Worm (Caenorhabditis elegans) whole organism, L4 larva: ENCODE data around the gene Y57G11C.1130.
A peak's percentile ranks its signal among the peaks of the same experiment; 100 is the strongest.

Experiments used
- F37D6.2 ChIP-seq: sonication (generic microtip); optimal IDR thresholded peaks from 2 replicates; lab custom pipeline; 2016; ENCODE audit warnings: mild to moderate bottlenecking, missing genetic modification characterization, missing compliant biosample characterization
- R02D3.7 ChIP-seq: fragments of 150-350 bp; sonication (generic microtip); optimal IDR thresholded peaks from 3 replicates; lab custom pipeline; 2014; ENCODE audit warnings: missing biosample characterization, missing genetic modification characterization
- Y48G9A.11 ChIP-seq: fragments of 200-800 bp; sonication (Bioruptor generic); IDR thresholded peaks from 2 replicates; pipeline ENCODE4 v1.3.6; 2022; ENCODE audit warnings: missing genetic modification reagents, missing genetic modification characterization, missing compliant biosample characterization
- ama-1 ChIP-seq: fragments of 150-350 bp; optimal IDR thresholded peaks from 2 replicates; lab custom pipeline; 2014; ENCODE audit warnings: inconsistent platforms, mixed read lengths
- arid-1 ChIP-seq: fragments of 200-800 bp; sonication (Bioruptor generic); conservative IDR thresholded peaks from 2 replicates; pipeline ENCODE4 v1.3.6; 2022; ENCODE audit warnings: missing genetic modification reagents, missing genetic modification characterization, missing compliant biosample characterization
- ceh-20 ChIP-seq: fragments of 200-800 bp; sonication (Bioruptor generic); IDR thresholded peaks from 2 replicates; pipeline ENCODE4 v1.3.6; 2022; ENCODE audit warnings: missing genetic modification reagents, missing genetic modification characterization, missing compliant biosample characterization
- ceh-28 ChIP-seq: fragments of 150-350 bp; optimal IDR thresholded peaks from 2 replicates; lab custom pipeline; 2014; ENCODE audit warnings: missing biosample characterization, missing genetic modification reagents, missing genetic modification characterization
- daf-16 ChIP-seq, 3 experiments: sonication (generic microtip); optimal IDR thresholded peaks; 2 replicates each; lab custom pipeline; 2016 to 2017; ENCODE audit warnings: missing genetic modification characterization in 3 of 3, missing genetic modification reagents in 3 of 3, mild to moderate bottlenecking in 2 of 3, missing compliant biosample characterization in 2 of 3, missing biosample characterization in 1 of 3, moderate library complexity in 1 of 3
- daf-8 ChIP-seq: fragments of 200-800 bp; sonication (Bioruptor generic); IDR thresholded peaks from 2 replicates; pipeline ENCODE4 v1.3.6; 2022; ENCODE audit warnings: missing genetic modification characterization, missing compliant biosample characterization
- dmd-8 ChIP-seq: fragments of 200-800 bp; sonication (Bioruptor generic); IDR thresholded peaks from 2 replicates; pipeline ENCODE4 v1.3.6; 2022; ENCODE audit warnings: missing genetic modification characterization, missing compliant biosample characterization
- dmd-9 ChIP-seq: fragments of 200-800 bp; sonication (Bioruptor generic); IDR thresholded peaks from 2 replicates; pipeline ENCODE4 v1.3.6; 2022; ENCODE audit warnings: missing genetic modification reagents, missing genetic modification characterization, missing compliant biosample characterization
- dpl-1 ChIP-seq: fragments of 150-350 bp; optimal IDR thresholded peaks from 2 replicates; lab custom pipeline; 2014; ENCODE audit warnings: missing biosample characterization, missing genetic modification reagents, missing genetic modification characterization
- dve-1 ChIP-seq: sonication (generic microtip); optimal IDR thresholded peaks from 2 replicates; lab custom pipeline; 2017; ENCODE audit warnings: antibody characterized with exemption, mild to moderate bottlenecking, missing genetic modification characterization, missing compliant biosample characterization; ENCODE audit not compliant: insufficient read depth
- egl-43 ChIP-seq: fragments of 200-800 bp; sonication (Bioruptor generic); IDR thresholded peaks from 2 replicates; pipeline ENCODE4 v1.3.6; 2022; ENCODE audit warnings: missing genetic modification reagents, missing genetic modification characterization, missing compliant biosample characterization
- fos-1 ChIP-seq: fragments of 150-350 bp; optimal IDR thresholded peaks from 2 replicates; lab custom pipeline; 2014; ENCODE audit warnings: missing biosample characterization, missing genetic modification characterization
- hif-1 ChIP-seq, 2 experiments: sonication (generic microtip); optimal IDR thresholded peaks; 2 replicates each; lab custom pipeline; 2016 to 2017; ENCODE audit warnings: missing compliant biosample characterization in 2 of 2, missing genetic modification characterization in 2 of 2, missing genetic modification reagents in 2 of 2, missing genotype in 2 of 2, mild to moderate bottlenecking in 1 of 2
- hlh-30 ChIP-seq: sonication (generic microtip); optimal IDR thresholded peaks from 2 replicates; lab custom pipeline; 2017; ENCODE audit warnings: antibody characterized with exemption, mild to moderate bottlenecking, missing genetic modification characterization, missing compliant biosample characterization; ENCODE audit not compliant: insufficient read depth
- hmg-1.1 ChIP-seq: fragments of 200-800 bp; sonication (Bioruptor generic); IDR thresholded peaks from 2 replicates; pipeline ENCODE4 v1.3.6; 2022; ENCODE audit warnings: missing genetic modification reagents, missing genetic modification characterization, missing compliant biosample characterization
- lin-1 ChIP-seq: fragments of 200-800 bp; sonication (Bioruptor generic); IDR thresholded peaks from 2 replicates; pipeline ENCODE4 v1.3.6; 2022; ENCODE audit warnings: missing genetic modification reagents, missing genetic modification characterization, missing compliant biosample characterization
- lin-15B ChIP-seq: fragments of 150-350 bp; sonication (generic microtip); optimal IDR thresholded peaks from 3 replicates; lab custom pipeline; 2014; ENCODE audit warnings: missing biosample characterization, missing genetic modification characterization
- lin-38 ChIP-seq: fragments of 200-800 bp; sonication (Bioruptor generic); IDR thresholded peaks from 2 replicates; pipeline ENCODE4 v1.3.6; 2022; ENCODE audit warnings: missing genetic modification reagents, missing genetic modification characterization, missing compliant biosample characterization
- lin-39 ChIP-seq: fragments of 150-350 bp; optimal IDR thresholded peaks from 2 replicates; lab custom pipeline; 2014; ENCODE audit warnings: missing biosample characterization, missing genetic modification reagents, missing genetic modification characterization
- madf-5 ChIP-seq, 2 experiments: fragments of 200-800 bp; sonication (Bioruptor generic); IDR thresholded peaks; 2 replicates each; pipeline ENCODE4 v1.3.6; 2022; ENCODE audit warnings: missing compliant biosample characterization in 2 of 2, missing genetic modification characterization in 2 of 2
- madf-9 ChIP-seq: fragments of 200-800 bp; sonication (Bioruptor generic); conservative IDR thresholded peaks from 2 replicates; pipeline ENCODE4 v1.3.6; 2022; ENCODE audit warnings: missing genetic modification reagents, missing genetic modification characterization, missing compliant biosample characterization
- mdl-1 ChIP-seq, 2 experiments: fragments of 150-350 bp in 1 of 2; sonication (generic microtip) in 1 of 2; optimal IDR thresholded peaks; 2 replicates each; lab custom pipeline; 2014 to 2017; ENCODE audit warnings: missing biosample characterization in 2 of 2, missing genetic modification characterization in 2 of 2
- mep-1 ChIP-seq: fragments of 150-350 bp; sonication (generic microtip); optimal IDR thresholded peaks from 3 replicates; lab custom pipeline; 2014; ENCODE audit warnings: missing biosample characterization, missing genetic modification characterization
- nhr-237 ChIP-seq: sonication (generic microtip); optimal IDR thresholded peaks from 2 replicates; lab custom pipeline; 2017; ENCODE audit warnings: missing biosample characterization, missing genetic modification characterization
- nhr-25 ChIP-seq: sonication (generic microtip); optimal IDR thresholded peaks from 2 replicates; lab custom pipeline; 2017; ENCODE audit warnings: missing genetic modification characterization, mild to moderate bottlenecking, missing compliant biosample characterization, antibody characterized with exemption, moderate library complexity, borderline replicate concordance; ENCODE audit not compliant: insufficient read depth
- nhr-28 ChIP-seq: fragments of 150-350 bp; optimal IDR thresholded peaks from 2 replicates; lab custom pipeline; 2014; ENCODE audit warnings: missing biosample characterization, missing genetic modification characterization
- nhr-41 ChIP-seq: fragments of 200-800 bp; sonication (Bioruptor generic); IDR thresholded peaks from 2 replicates; pipeline ENCODE4 v1.3.6; 2022; ENCODE audit warnings: missing genetic modification reagents, missing genetic modification characterization, missing compliant biosample characterization
- nhr-48 ChIP-seq: sonication (generic microtip); optimal IDR thresholded peaks from 2 replicates; lab custom pipeline; 2016; ENCODE audit warnings: mild to moderate bottlenecking, missing genetic modification characterization, missing compliant biosample characterization
- nhr-77 ChIP-seq: fragments of 150-350 bp; optimal IDR thresholded peaks from 2 replicates; lab custom pipeline; 2014; ENCODE audit warnings: missing biosample characterization, missing genetic modification characterization
- php-3 ChIP-seq: fragments of 200-800 bp; sonication (Bioruptor generic); IDR thresholded peaks from 2 replicates; pipeline ENCODE4 v1.3.6; 2022; ENCODE audit warnings: missing genetic modification reagents, missing genetic modification characterization, missing compliant biosample characterization
- sdz-12 ChIP-seq: fragments of 200-800 bp; sonication (Bioruptor generic); optimal IDR thresholded peaks from 2 replicates; lab custom pipeline; 2018; ENCODE audit warnings: mild to moderate bottlenecking, missing genetic modification characterization, missing compliant biosample characterization
- skn-1 ChIP-seq: fragments of 150-350 bp; optimal IDR thresholded peaks from 2 replicates; lab custom pipeline; 2014; ENCODE audit warnings: missing biosample characterization, missing genetic modification characterization
- snpc-4 ChIP-seq: fragments of 150-350 bp; optimal IDR thresholded peaks from 2 replicates; lab custom pipeline; 2014; ENCODE audit warnings: missing biosample characterization, missing genetic modification characterization
- spr-3 ChIP-seq: fragments of 200-800 bp; sonication (Bioruptor generic); optimal IDR thresholded peaks from 2 replicates; lab custom pipeline; 2018; ENCODE audit warnings: mild to moderate bottlenecking, missing genetic modification characterization, missing compliant biosample characterization
- tra-1 ChIP-seq: fragments of 200-800 bp; sonication (Bioruptor generic); IDR thresholded peaks from 2 replicates; pipeline ENCODE4 v1.3.6; 2022; ENCODE audit warnings: missing genetic modification reagents, missing genetic modification characterization, missing compliant biosample characterization
- unc-62 ChIP-seq, 3 experiments: fragments of 150-350 bp in 1 of 3; sonication (generic microtip); optimal IDR thresholded peaks in 2 of 3; peaks in 1 of 3; 1 replicate in 1 of 3; 2 replicates in 2 of 3; lab custom pipeline; 2014 to 2017; ENCODE audit warnings: missing biosample characterization in 3 of 3, missing genetic modification characterization in 3 of 3, missing genetic modification reagents in 3 of 3, missing genotype in 1 of 3
- zfp-2 ChIP-seq: sonication (generic microtip); optimal IDR thresholded peaks from 2 replicates; lab custom pipeline; 2016; ENCODE audit warnings: mild to moderate bottlenecking, missing genetic modification characterization, missing compliant biosample characterization
- zip-11 ChIP-seq: fragments of 200-800 bp; sonication (Bioruptor generic); IDR thresholded peaks from 2 replicates; pipeline ENCODE4 v1.3.6; 2022; ENCODE audit warnings: missing genetic modification characterization, missing compliant biosample characterization
- ztf-7 ChIP-seq: fragments of 150-350 bp; optimal IDR thresholded peaks from 2 replicates; lab custom pipeline; 2014; ENCODE audit warnings: missing biosample characterization, missing genetic modification characterization

The Y57G11C.1130 gene

ce11 chrIV:14790579-14790978 is 8.3 kb downstream of the Y57G11C.1130 start (continued):
- no peak for TF ChIP-seq egl-43
- TF ChIP-seq Y48G9A.11 (GFP tag; lab: Robert Waterston, UW), result no peak
- no peak for TF ChIP-seq hmg-1.1 (GFP tag; lab: Robert Waterston, UW)
- no peak for TF ChIP-seq zip-11 (GFP tag; lab: Robert Waterston, UW)
- no peak for TF ChIP-seq daf-16 (GFP tag; optimal IDR thresholded peaks at IDR 0.05; lab: Kevin White, UChicago)
- TF ChIP-seq daf-16 (tag; optimal IDR thresholded peaks at IDR 0.05; lab: Kevin White, UChicago), result peak; percentile 39

ce11 chrIV:14792602-14793232 is 10.4 kb downstream of the Y57G11C.1130 start, which contains the start of gene gdi-1:
Gene gdi-1 (minus strand): TSS chrIV:14792887.
- TF ChIP-seq ama-1 (lab: Kevin White, UChicago) (peak; percentile 56), spr-3 (GFP tag; lab: Kevin White, UChicago) (no peak), daf-8 (GFP tag; lab: Robert Waterston, UW) (no peak), fos-1 (tag; lab: Kevin White, UChicago) (no peak), skn-1 (no peak), daf-16 (GFP tag; optimal IDR thresholded peaks at IDR 0.05; lab: Kevin White, UChicago) (no peak), daf-16 (tag; optimal IDR thresholded peaks at IDR 0.05; lab: Kevin White, UChicago) (peak; percentile 3), nhr-237 (tag; lab: Kevin White, UChicago) (no peak), lin-38 (0 out of 2 replicates have a peak, but pooled peaks have one; percentile 6), ceh-20 (GFP tag; lab: Robert Waterston, UW) (no peak), tra-1 (GFP tag; lab: Robert Waterston, UW) (no peak), mep-1 (tag; lab: Kevin White, UChicago) (peak; percentile 23), sdz-12 (no peak), madf-9 (GFP tag; lab: Robert Waterston, UW) (0 out of 2 replicates have a peak, but pooled peaks have one; percentile 11), dmd-9 (GFP tag; lab: Robert Waterston, UW) (0 out of 2 replicates have a peak, but pooled peaks have one; percentile 11), lin-1 (no peak), ceh-28 (no peak)
- TF ChIP-seq, all 104 proteins: peak for 6

ce11 chrIV:14793900-14794624 is 11.8 kb downstream of the Y57G11C.1130 start:
- TF ChIP-seq nhr-77 (tag; lab: Kevin White, UChicago) (peak; percentile 69), mdl-1 (tag; optimal IDR thresholded peaks at IDR 0.05; lab: Kevin White, UChicago) (peak; percentile 61 to 88), php-3 (no peak), nhr-41 (no peak), zip-11 (GFP tag; lab: Robert Waterston, UW) (no peak), lin-15B (tag; lab: Kevin White, UChicago) (no peak), madf-9 (GFP tag; lab: Robert Waterston, UW) (no peak), snpc-4 (tag; lab: Kevin White, UChicago) (no peak), ztf-7 (no peak), hif-1 (tag; optimal IDR thresholded peaks at IDR 0.05; lab: Kevin White, UChicago) (peak in 1 of 2 experiments; percentile 7), F37D6.2 (peak; percentile 52), lin-39 (tag; lab: Kevin White, UChicago) (no peak), R02D3.7 (tag; lab: Kevin White, UChicago) (no peak), madf-5 (GFP tag; IDR thresholded peaks at IDR 0.05; lab: Robert Waterston, UW) (no peak), arid-1 (GFP tag; lab: Robert Waterston, UW) (0 out of 2 replicates have a peak, but pooled peaks have one; percentile 7), nhr-28 (tag; lab: Kevin White, UChicago) (peak; percentile 53), spr-3 (GFP tag; lab: Kevin White, UChicago) (no peak), dmd-8 (GFP tag; lab: Robert Waterston, UW) (no peak), dpl-1 (GFP tag; lab: Kevin White, UChicago) (peak; percentile 42), egl-43 (0 out of 2 replicates have a peak, but pooled peaks have one; percentile 15), hlh-30 (tag; lab: Kevin White, UChicago) (peak; percentile 94), dve-1 (tag; lab: Kevin White, UChicago) (peak; percentile 59), unc-62 (GFP tag; optimal IDR thresholded peaks at IDR 0.05 in 1 of 2; lab: Kevin White, UChicago) (peak in 1 of 2 experiments; percentile 69), unc-62 (tag; optimal IDR thresholded peaks at IDR 0.05; lab: Kevin White, UChicago) (no peak), daf-16 (GFP tag; optimal IDR thresholded peaks at IDR 0.05; lab: Kevin White, UChicago) (no peak), daf-16 (tag; optimal IDR thresholded peaks at IDR 0.05; lab: Kevin White, UChicago) (peak; percentile 85), nhr-48 (tag; lab: Kevin White, UChicago) (peak; percentile 20), zfp-2 (tag; lab: Kevin White, UChicago) (no peak), sdz-12 (no peak), nhr-25 (tag; lab: Kevin White, UChicago) (peak; percentile 82)
